Worm (Caenorhabditis elegans) whole organism, young adult: Measurements from ENCODE around the gene his-40.

Experiments used
- B0019.2 ChIP-seq: fragments of 200-800 bp; sonication (Bioruptor generic); conservative IDR thresholded peaks from 2 replicates; pipeline ENCODE4 v1.3.6; 2022; ENCODE audit warnings: missing genetic modification reagents, missing genetic modification characterization, missing compliant biosample characterization
- B0261.1 ChIP-seq: sonication (generic microtip); optimal IDR thresholded peaks from 2 replicates; lab custom pipeline; 2016; ENCODE audit warnings: mild to moderate bottlenecking, missing genetic modification characterization, moderate library complexity, missing compliant biosample characterization
- F33H1.4 ChIP-seq: fragments of 200-800 bp; sonication (Bioruptor generic); IDR thresholded peaks from 2 replicates; pipeline ENCODE4 v1.3.6; 2022; ENCODE audit warnings: missing genetic modification reagents, missing genetic modification characterization, missing compliant biosample characterization
- F57A8.1 ChIP-seq: fragments of 200-800 bp; sonication (Bioruptor generic); optimal IDR thresholded peaks from 2 replicates; lab custom pipeline; 2018; ENCODE audit warnings: mild to moderate bottlenecking, missing genetic modification characterization, moderate library complexity, missing compliant biosample characterization
- K11D2.4 ChIP-seq: fragments of 200-800 bp; sonication (Bioruptor generic); IDR thresholded peaks from 2 replicates; pipeline ENCODE4 v1.3.6; 2022; ENCODE audit warnings: missing genetic modification reagents, missing genetic modification characterization, missing compliant biosample characterization
- K12H6.12 ChIP-seq: fragments of 200-800 bp; sonication (Bioruptor generic); optimal IDR thresholded peaks from 2 replicates; lab custom pipeline; 2018; ENCODE audit warnings: mild to moderate bottlenecking, missing genetic modification characterization, missing compliant biosample characterization
- T07F8.4 ChIP-seq: sonication (generic microtip); optimal IDR thresholded peaks from 2 replicates; lab custom pipeline; 2016; ENCODE audit warnings: mild to moderate bottlenecking, missing genetic modification characterization, moderate library complexity, missing compliant biosample characterization
- Y53G8AR.9 ChIP-seq: fragments of 200-800 bp; sonication (Bioruptor generic); conservative IDR thresholded peaks from 2 replicates; pipeline ENCODE4 v1.3.6; 2022; ENCODE audit warnings: missing genetic modification reagents, missing genetic modification characterization, missing compliant biosample characterization
- Y67H2A.10 ChIP-seq: fragments of 200-800 bp; sonication (Bioruptor generic); conservative IDR thresholded peaks from 2 replicates; pipeline ENCODE4 v1.3.6; 2022; ENCODE audit warnings: missing genetic modification reagents, missing genetic modification characterization, missing compliant biosample characterization
- Y95B8A.8 ChIP-seq: fragments of 200-800 bp; sonication (Bioruptor generic); IDR thresholded peaks from 2 replicates; pipeline ENCODE4 v1.3.6; 2022; ENCODE audit warnings: missing genetic modification reagents, missing genetic modification characterization, missing compliant biosample characterization
- akir-1 ChIP-seq: fragments of 200-800 bp; sonication (Bioruptor generic); optimal IDR thresholded peaks from 2 replicates; lab custom pipeline; 2018; ENCODE audit warnings: mild to moderate bottlenecking, missing genetic modification characterization, moderate library complexity, missing compliant biosample characterization
- ama-1 ChIP-seq, 3 experiments: fragments of 150-350 bp in 1 of 3; sonication (generic microtip) in 2 of 3; optimal IDR thresholded peaks; 2 replicates each; lab custom pipeline; 2014 to 2018; ENCODE audit warnings: missing biosample characterization in 2 of 3, missing genetic modification characterization in 2 of 3, missing genetic modification reagents in 2 of 3
- attf-3 ChIP-seq: fragments of 200-800 bp; sonication (Bioruptor generic); conservative IDR thresholded peaks from 2 replicates; pipeline ENCODE4 v1.3.6; 2022; ENCODE audit warnings: missing genetic modification reagents, missing genetic modification characterization, missing compliant biosample characterization
- bed-1 ChIP-seq: fragments of 200-800 bp; sonication (Bioruptor generic); IDR thresholded peaks from 2 replicates; pipeline ENCODE4 v1.3.6; 2022; ENCODE audit warnings: missing genetic modification reagents, missing genetic modification characterization, missing compliant biosample characterization
- ccch-3 ChIP-seq: fragments of 200-800 bp; sonication (Bioruptor generic); optimal IDR thresholded peaks from 2 replicates; lab custom pipeline; 2018; ENCODE audit warnings: mild to moderate bottlenecking, missing genetic modification characterization, missing compliant biosample characterization
- cebp-1 ChIP-seq, 2 experiments: fragments of 200-800 bp in 1 of 2; sonication (Bioruptor generic) in 1 of 2; sonication (generic microtip) in 1 of 2; IDR thresholded peaks in 1 of 2; optimal IDR thresholded peaks in 1 of 2; 2 replicates each; pipeline versions ENCODE4 v1.3.6 to Lab custom; 2017 to 2022; ENCODE audit warnings: missing compliant biosample characterization in 2 of 2, missing genetic modification characterization in 2 of 2, mild to moderate bottlenecking in 1 of 2, missing genetic modification reagents in 1 of 2, moderate library complexity in 1 of 2
- ceh-27 ChIP-seq: fragments of 200-800 bp; sonication (Bioruptor generic); optimal IDR thresholded peaks from 2 replicates; lab custom pipeline; 2018; ENCODE audit warnings: mild to moderate bottlenecking, missing genetic modification characterization, moderate library complexity, missing compliant biosample characterization
- ceh-58 ChIP-seq: fragments of 200-800 bp; sonication (Bioruptor generic); IDR thresholded peaks from 2 replicates; pipeline ENCODE4 v1.3.6; 2022; ENCODE audit warnings: missing genetic modification characterization, missing compliant biosample characterization
- die-1 ChIP-seq: sonication (generic microtip); optimal IDR thresholded peaks from 2 replicates; lab custom pipeline; 2016; ENCODE audit warnings: missing genotype, mild to moderate bottlenecking, missing genetic modification characterization, missing compliant biosample characterization
- efl-1 ChIP-seq: fragments of 150-350 bp; optimal IDR thresholded peaks from 2 replicates; lab custom pipeline; 2014; ENCODE audit warnings: missing biosample characterization, missing genetic modification reagents, missing genetic modification characterization
- egrh-3 ChIP-seq: fragments of 200-800 bp; sonication (Bioruptor generic); IDR thresholded peaks from 2 replicates; pipeline ENCODE4 v1.3.6; 2022; ENCODE audit warnings: missing genetic modification reagents, missing genetic modification characterization, missing compliant biosample characterization
- ekl-4 ChIP-seq: fragments of 200-800 bp; sonication (Bioruptor generic); IDR thresholded peaks from 2 replicates; pipeline ENCODE4 v1.3.6; 2022; ENCODE audit warnings: missing genetic modification reagents, missing genetic modification characterization, missing compliant biosample characterization
- ets-4 ChIP-seq: fragments of 200-800 bp; sonication (Bioruptor generic); optimal IDR thresholded peaks from 2 replicates; lab custom pipeline; 2018; ENCODE audit warnings: mild to moderate bottlenecking, missing genetic modification characterization, missing compliant biosample characterization
- hmg-20 ChIP-seq: fragments of 200-800 bp; sonication (Bioruptor generic); IDR thresholded peaks from 2 replicates; pipeline ENCODE4 v1.3.6; 2022; ENCODE audit warnings: missing genetic modification reagents, missing genetic modification characterization, missing compliant biosample characterization
- hsf-1 ChIP-seq: fragments of 200-800 bp; sonication (Bioruptor generic); IDR thresholded peaks from 2 replicates; pipeline ENCODE4 v1.3.6; 2022; ENCODE audit warnings: missing genetic modification reagents, missing genetic modification characterization, missing compliant biosample characterization
- lin-26 ChIP-seq: fragments of 200-800 bp; sonication (Bioruptor generic); IDR thresholded peaks from 2 replicates; pipeline ENCODE4 v1.3.6; 2022; ENCODE audit warnings: missing genetic modification reagents, missing genetic modification characterization, missing compliant biosample characterization
- lin-40 ChIP-seq: sonication (generic microtip); optimal IDR thresholded peaks from 2 replicates; lab custom pipeline; 2016; ENCODE audit warnings: missing genetic modification characterization, mild to moderate bottlenecking, missing compliant biosample characterization, missing genotype, missing genetic modification reagents
- lsy-27 ChIP-seq: sonication (generic microtip); optimal IDR thresholded peaks from 2 replicates; lab custom pipeline; 2017; ENCODE audit warnings: missing genetic modification characterization, mild to moderate bottlenecking, missing compliant biosample characterization, antibody characterized with exemption, missing genotype, borderline replicate concordance; ENCODE audit not compliant: insufficient read depth
- madf-8 ChIP-seq: fragments of 200-800 bp; sonication (Bioruptor generic); conservative IDR thresholded peaks from 2 replicates; pipeline ENCODE4 v1.3.6; 2022; ENCODE audit warnings: missing genetic modification reagents, missing genetic modification characterization, missing compliant biosample characterization
- mcd-1 ChIP-seq: fragments of 200-800 bp; sonication (Bioruptor generic); IDR thresholded peaks from 2 replicates; pipeline ENCODE4 v1.3.6; 2022; ENCODE audit warnings: missing genetic modification reagents, missing genetic modification characterization, missing compliant biosample characterization
- nhr-120 ChIP-seq: fragments of 200-800 bp; sonication (Bioruptor generic); IDR thresholded peaks from 2 replicates; pipeline ENCODE4 v1.3.6; 2022; ENCODE audit warnings: missing genetic modification characterization, missing compliant biosample characterization
- repo-1 ChIP-seq: sonication (generic microtip); optimal IDR thresholded peaks from 2 replicates; lab custom pipeline; 2017; ENCODE audit warnings: mild to moderate bottlenecking, missing genetic modification characterization, missing compliant biosample characterization
- snpc-1.3 ChIP-seq: sonication (generic microtip); optimal IDR thresholded peaks from 2 replicates; lab custom pipeline; 2017; ENCODE audit warnings: missing genetic modification characterization, mild to moderate bottlenecking, missing compliant biosample characterization, antibody characterized with exemption, moderate library complexity, missing genotype, missing genetic modification reagents; ENCODE audit not compliant: insufficient read depth
- tlf-1 ChIP-seq: fragments of 200-800 bp; sonication (Bioruptor generic); optimal IDR thresholded peaks from 2 replicates; lab custom pipeline; 2018; ENCODE audit warnings: mild to moderate bottlenecking, missing genetic modification characterization, missing compliant biosample characterization
- unc-62 ChIP-seq: fragments of 150-350 bp; optimal IDR thresholded peaks from 2 replicates; lab custom pipeline; 2014; ENCODE audit warnings: missing biosample characterization, missing genetic modification reagents, missing genetic modification characterization
- xnd-1 ChIP-seq: sonication (generic microtip); optimal IDR thresholded peaks from 2 replicates; lab custom pipeline; 2016; ENCODE audit warnings: missing genotype, missing genetic modification reagents, missing genetic modification characterization, missing compliant biosample characterization
- zfh-2 ChIP-seq: fragments of 200-800 bp; sonication (Bioruptor generic); conservative IDR thresholded peaks from 2 replicates; pipeline ENCODE4 v1.3.6; 2022; ENCODE audit warnings: missing genetic modification reagents, missing genetic modification characterization, missing compliant biosample characterization
- ztf-26 ChIP-seq: sonication (generic microtip); optimal IDR thresholded peaks from 2 replicates; lab custom pipeline; 2017; ENCODE audit warnings: missing genetic modification characterization, missing compliant biosample characterization

The his-40 gene

DNA sequence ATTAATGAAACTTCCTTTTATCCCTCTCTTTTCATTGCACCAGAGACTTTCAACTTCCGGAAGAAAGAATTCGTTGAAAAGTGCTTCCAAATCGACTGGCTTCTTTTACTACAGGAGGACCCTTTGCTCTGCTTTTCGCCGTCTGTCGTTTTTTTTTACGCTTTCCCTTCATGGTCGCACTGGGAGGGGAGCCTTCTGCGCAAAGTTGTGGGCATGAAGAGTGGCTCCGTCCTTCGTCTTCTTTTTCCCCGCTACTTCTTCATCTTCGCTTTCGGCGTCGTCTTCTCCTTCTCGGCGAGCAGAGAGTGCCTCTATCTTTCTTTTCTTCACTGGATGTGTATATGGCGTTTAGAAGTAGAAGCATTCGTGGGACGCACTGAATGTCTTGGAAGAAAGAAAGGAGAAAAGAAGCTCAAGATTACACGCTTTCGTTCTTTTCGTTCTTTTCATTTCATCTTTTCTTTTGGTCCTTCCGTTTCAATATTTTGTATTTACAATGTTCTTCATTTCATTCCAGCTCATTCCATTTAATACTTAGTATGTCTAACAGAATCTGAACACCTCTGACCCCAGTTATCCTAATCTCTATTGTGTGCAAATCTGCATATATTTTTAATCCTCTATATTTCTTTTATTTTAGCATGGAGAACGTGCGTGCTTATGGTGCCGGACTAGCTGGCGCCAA lies 17.2 kb downstream of the his-40 start, which contains the start of gene sng-1:
TSS of gene sng-1 (plus strand) at position 635 of the 685 bp plus-strand sequence.
- TF ChIP-seq B0261.1 (tag; lab: Kevin White, UChicago) (no peak), K12H6.12 (tag; lab: Kevin White, UChicago) (peak; percentile 26), ceh-27 (no peak)

DNA sequence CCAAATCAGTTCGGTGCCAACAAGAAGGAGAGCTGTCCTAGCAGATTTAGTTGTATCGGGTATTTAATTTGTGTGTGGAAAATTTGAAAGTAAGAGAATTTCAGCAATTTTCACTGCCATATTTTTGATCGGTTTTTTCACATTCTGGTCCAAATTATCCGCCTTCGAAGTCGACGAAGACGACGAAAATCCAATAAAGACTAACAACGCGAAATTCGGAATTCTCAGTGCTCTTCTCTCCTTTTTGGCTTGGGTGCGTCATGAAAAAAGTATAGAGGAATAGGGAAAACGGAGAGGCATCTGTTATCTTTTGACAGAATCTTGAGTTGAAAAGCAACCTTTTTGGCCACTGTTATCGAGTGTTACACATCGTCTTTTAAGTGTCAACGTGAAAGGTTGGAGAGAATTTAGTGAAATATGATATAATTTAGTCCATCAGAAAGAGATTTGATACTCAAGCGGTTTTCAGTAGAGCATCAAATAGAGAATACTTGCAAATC lies 18.2 kb downstream of the his-40 start:
- TF ChIP-seq nhr-120, result no peak
- no peak for TF ChIP-seq Y67H2A.10 (GFP tag; lab: Robert Waterston, UW)
- TF ChIP-seq lin-26 (GFP tag; lab: Robert Waterston, UW), result no peak
- TF ChIP-seq madf-8, result no peak
- no peak for TF ChIP-seq F57A8.1
- no peak for TF ChIP-seq T07F8.4 (tag; lab: Kevin White, UChicago)
- TF ChIP-seq unc-62 (GFP tag; lab: Kevin White, UChicago), result no peak
- TF ChIP-seq egrh-3 (GFP tag; lab: Robert Waterston, UW), result no peak
- TF ChIP-seq die-1 (tag; lab: Kevin White, UChicago), result no peak
- no peak for TF ChIP-seq xnd-1 (tag; lab: Kevin White, UChicago)

DNA sequence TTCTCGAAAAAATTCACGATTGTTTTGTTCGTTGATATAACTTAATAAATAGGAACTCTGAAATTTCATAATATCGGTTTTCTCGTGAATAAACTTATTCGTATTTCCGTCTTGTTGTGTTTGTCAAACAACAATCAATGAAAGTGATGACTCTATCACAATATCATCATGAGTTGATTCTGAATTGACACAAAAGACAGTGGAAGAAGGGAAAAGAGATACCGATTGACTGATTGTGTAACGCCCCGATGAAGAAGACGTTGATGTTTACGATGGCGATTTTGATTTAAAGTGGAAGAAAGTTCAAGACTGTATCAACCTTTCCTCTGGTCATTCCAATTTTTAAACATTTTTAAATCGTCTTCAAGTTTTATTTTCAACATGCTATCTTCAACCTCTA lies 19.7 kb downstream of the his-40 start, which contains the start of gene ttr-59:
TSS of gene ttr-59 (plus strand) at position 218 of the 400 bp plus-strand sequence.
- TF ChIP-seq efl-1 (no peak), zfh-2 (GFP tag; lab: Robert Waterston, UW) (no peak), egrh-3 (GFP tag; lab: Robert Waterston, UW) (no peak), F33H1.4 (no peak), mcd-1 (no peak), lsy-27 (tag; lab: Kevin White, UChicago) (no peak)

DNA sequence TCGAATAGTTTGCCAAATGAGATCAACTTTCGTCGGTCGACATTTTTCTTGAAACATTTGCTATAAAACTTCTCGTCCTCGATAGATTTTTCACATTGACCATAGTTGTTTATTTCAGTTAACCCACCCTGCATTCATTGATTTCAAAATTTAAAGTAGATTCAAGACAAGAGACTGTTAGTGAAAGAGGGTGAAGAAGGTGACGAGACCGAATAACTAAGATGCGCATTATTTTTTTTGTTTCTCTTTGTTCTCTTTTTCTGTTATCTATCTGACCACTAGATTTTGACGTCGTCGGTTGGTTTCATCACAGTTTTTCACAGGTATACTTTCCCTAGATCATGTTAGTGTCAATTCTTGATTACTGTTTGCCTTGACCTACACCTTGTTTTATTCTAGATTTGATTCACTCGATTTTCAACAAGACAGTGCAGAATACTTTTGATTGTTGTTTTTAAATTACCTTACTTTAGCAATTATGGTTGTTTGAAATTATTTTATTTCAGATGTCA lies 20.8 kb downstream of the his-40 start, which contains the start of gene ttr-30:
TSS of gene ttr-30 (plus strand) at position 265 of the 512 bp plus-strand sequence.
- TF ChIP-seq ceh-58 (GFP tag; lab: Robert Waterston, UW) (no peak), ztf-26 (tag; lab: Kevin White, UChicago) (peak; percentile 5)
- TF ChIP-seq, all 124 proteins: peak for 1

DNA sequence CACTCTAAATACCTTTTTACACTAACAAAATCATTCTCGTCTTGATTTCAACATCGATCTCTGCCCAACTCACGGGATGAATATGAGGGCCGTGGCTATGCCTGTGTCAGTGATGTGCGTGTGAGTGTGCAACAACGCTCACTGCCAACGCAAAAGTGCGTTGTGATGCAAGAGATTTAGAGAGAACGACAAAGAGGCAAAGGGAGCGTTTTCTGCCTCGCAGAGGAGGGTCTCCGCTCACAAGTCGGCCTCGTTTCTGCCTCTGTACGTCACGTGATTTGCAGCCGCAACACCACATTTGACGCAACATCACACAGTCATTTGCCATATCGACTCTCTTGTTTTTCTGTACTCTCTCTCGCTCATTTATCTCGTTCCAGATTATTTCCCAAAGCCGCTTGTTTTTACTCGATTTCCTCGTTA lies 24.4 kb downstream of the his-40 start, which contains the start of gene epg-7:
TSS of gene epg-7 (plus strand) at position 413 of the 423 bp plus-strand sequence.
- peak; percentile 78 for TF ChIP-seq akir-1 (GFP tag; lab: Kevin White, UChicago)
- no peak for TF ChIP-seq snpc-1.3
- TF ChIP-seq B0019.2, result no peak
- peak; percentile 61 for TF ChIP-seq repo-1 (tag; lab: Kevin White, UChicago)
- peak; percentile 84 for TF ChIP-seq K11D2.4 (GFP tag; lab: Robert Waterston, UW)
- no peak for TF ChIP-seq attf-3 (GFP tag; lab: Robert Waterston, UW)
- no peak for TF ChIP-seq ama-1 (optimal IDR thresholded peaks at IDR 0.05; lab: Kevin White, UChicago)
- no peak for TF ChIP-seq ama-1 (GFP tag; optimal IDR thresholded peaks at IDR 0.05; lab: Kevin White, UChicago)
- TF ChIP-seq hsf-1 (GFP tag; lab: Robert Waterston, UW), result no peak
- TF ChIP-seq Y53G8AR.9, result peak; percentile 86
- no peak for TF ChIP-seq F33H1.4
- 0 out of 2 replicates have a peak, but pooled peaks have one; percentile 35 for TF ChIP-seq Y95B8A.8 (GFP tag; lab: Robert Waterston, UW)
- TF ChIP-seq K12H6.12 (tag; lab: Kevin White, UChicago), result peak; percentile 95
- peak; percentile 5 for TF ChIP-seq B0261.1 (tag; lab: Kevin White, UChicago)
- peak; percentile 96 for TF ChIP-seq lin-40 (tag; lab: Kevin White, UChicago)
- peak; percentile 80 for TF ChIP-seq ekl-4 (GFP tag; lab: Robert Waterston, UW)
- peak; percentile 64 for TF ChIP-seq hmg-20 (GFP tag; lab: Robert Waterston, UW)
- peak; percentile 86 for TF ChIP-seq ets-4
- no peak for TF ChIP-seq ccch-3 (GFP tag; lab: Kevin White, UChicago)
- TF ChIP-seq cebp-1 (GFP tag; IDR thresholded peaks at IDR 0.05; lab: Robert Waterston, UW), result peak; percentile 86
- peak; percentile 96 for TF ChIP-seq cebp-1 (tag; optimal IDR thresholded peaks at IDR 0.05; lab: Kevin White, UChicago)
- peak; percentile 62 for TF ChIP-seq tlf-1
- TF ChIP-seq bed-1 (GFP tag; lab: Robert Waterston, UW), result no peak
- no peak for TF ChIP-seq madf-8
- TF ChIP-seq mcd-1, result peak; percentile 81
